Worm (Caenorhabditis elegans) whole organism, mixed stage, embryonic: ENCODE data around the gene bar-1.

Experiments
- bed-3 ChIP-seq: fragments of 200-800 bp; sonication (Bioruptor generic); optimal IDR thresholded peaks from 3 replicates; lab custom pipeline; 2018; ENCODE audit warnings: mild to moderate bottlenecking, missing genetic modification characterization, moderate library complexity, missing compliant biosample characterization
- ceh-39 ChIP-seq: fragments of 150-350 bp; optimal IDR thresholded peaks from 2 replicates; lab custom pipeline; 2014; ENCODE audit warnings: missing biosample characterization, missing genetic modification characterization
- elt-3 ChIP-seq: fragments of 150-350 bp; optimal IDR thresholded peaks from 2 replicates; lab custom pipeline; 2014; ENCODE audit warnings: missing biosample characterization, missing genetic modification characterization
- lin-13 ChIP-seq: fragments of 150-350 bp; optimal IDR thresholded peaks from 2 replicates; lab custom pipeline; 2014; ENCODE audit warnings: missing biosample characterization, missing genetic modification characterization
- lin-32 ChIP-seq: fragments of 200-800 bp; sonication (Bioruptor generic); optimal IDR thresholded peaks from 2 replicates; lab custom pipeline; 2018; ENCODE audit warnings: mild to moderate bottlenecking, missing genetic modification characterization, missing compliant biosample characterization
- nhr-28 ChIP-seq: fragments of 150-350 bp; optimal IDR thresholded peaks from 2 replicates; lab custom pipeline; 2014; ENCODE audit warnings: missing biosample characterization, missing genetic modification characterization
- pha-4 ChIP-seq: fragments of 150-350 bp; optimal IDR thresholded peaks from 2 replicates; lab custom pipeline; 2018; ENCODE audit warnings: missing biosample characterization, missing genetic modification reagents, missing genetic modification characterization
- snpc-4 ChIP-seq: fragments of 150-350 bp; optimal IDR thresholded peaks from 2 replicates; lab custom pipeline; 2014; ENCODE audit warnings: missing biosample characterization, missing genetic modification characterization
- unc-39 ChIP-seq: fragments of 150-350 bp; optimal IDR thresholded peaks from 2 replicates; lab custom pipeline; 2014; ENCODE audit warnings: missing biosample characterization, missing genetic modification characterization

DNA sequence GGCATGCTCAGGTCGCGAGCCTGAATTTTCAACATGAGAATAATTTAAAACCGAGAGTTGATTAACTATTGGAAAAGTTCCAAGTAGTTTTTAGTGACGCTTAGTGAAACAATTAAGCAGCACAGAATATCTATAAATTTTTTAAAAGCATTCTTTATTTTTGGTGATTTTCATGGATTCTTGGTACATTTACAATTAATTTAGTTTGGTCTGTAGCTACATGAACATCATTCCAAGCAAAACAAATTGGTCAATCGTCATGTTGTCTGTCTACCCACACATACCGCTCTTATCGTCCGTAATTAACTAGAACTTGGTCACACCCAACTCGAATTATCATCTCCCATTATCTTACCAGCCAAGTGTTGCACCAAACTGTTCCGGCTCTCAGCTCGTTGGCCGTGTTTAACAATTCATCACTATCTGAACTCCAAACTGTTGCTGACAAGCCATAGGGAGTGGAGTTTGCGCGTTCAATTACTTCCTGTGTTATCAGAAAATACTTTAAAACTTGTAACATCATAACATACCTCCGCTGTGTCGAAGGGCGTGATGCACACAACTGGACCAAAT, 29.7 kb downstream of the bar-1 start:
- no peak for TF ChIP-seq pha-4 (tag; lab: Kevin White, UChicago)
- TF ChIP-seq unc-39 (tag; lab: Kevin White, UChicago), result no peak
- TF ChIP-seq lin-13, result no peak
- TF ChIP-seq elt-3 (tag; lab: Kevin White, UChicago), result no peak
- TF ChIP-seq bed-3 (GFP tag; lab: Kevin White, UChicago), result no peak
- no peak for TF ChIP-seq snpc-4 (tag; lab: Kevin White, UChicago)
- no peak for TF ChIP-seq lin-32 (GFP tag; lab: Kevin White, UChicago)
- TF ChIP-seq nhr-28, result no peak
- TF ChIP-seq ceh-39 (tag; lab: Kevin White, UChicago), result no peak
